Worm (Caenorhabditis elegans): Measurements from ENCODE around the gene srh-75.

srh-75 gene

ce11 chrV:11030675-11031074, 26.3 kb downstream of the srh-75 start:
- TF ChIP-seq egl-27 (tag; optimal IDR thresholded peaks at IDR 0.05) (no peak), irx-1 (tag; optimal IDR thresholded peaks at IDR 0.05) (no peak), lsy-2 (tag; optimal IDR thresholded peaks at IDR 0.05) (no peak), tbx-2 (tag; optimal IDR thresholded peaks at IDR 0.05) (no peak)

ce11 chrV:11029309-11029708, 27.6 kb downstream of the srh-75 start:
- TF ChIP-seq ets-5 (GFP tag; IDR thresholded peaks at IDR 0.05) (no peak), tbx-2 (tag; optimal IDR thresholded peaks at IDR 0.05) (peak; percentile 80), ceh-82 (tag; optimal IDR thresholded peaks at IDR 0.05) (peak; percentile 14 to 53 (median 18)), zag-1 (tag; optimal IDR thresholded peaks at IDR 0.05) (no peak), xbp-1 (tag; optimal IDR thresholded peaks at IDR 0.05) (peak; percentile 80), jun-1 (tag; optimal IDR thresholded peaks at IDR 0.05) (peak; percentile 53), blmp-1 (tag; optimal IDR thresholded peaks at IDR 0.05) (peak; percentile 67), nhr-84 (tag; optimal IDR thresholded peaks at IDR 0.05) (no peak), skn-1 (tag; optimal IDR thresholded peaks at IDR 0.05) (peak; percentile 45), hpl-2 (GFP tag; optimal IDR thresholded peaks at IDR 0.05) (no peak), nhr-20 (tag; optimal IDR thresholded peaks at IDR 0.05) (peak; percentile 81), lin-39 (tag; optimal IDR thresholded peaks at IDR 0.05) (peak; percentile 0), unc-130 (tag; optimal IDR thresholded peaks at IDR 0.05) (peak; percentile 30), nhr-71 (tag; optimal IDR thresholded peaks at IDR 0.05) (peak; percentile 83), fos-1 (tag; optimal IDR thresholded peaks at IDR 0.05) (peak; percentile 16), nhr-85 (tag) (peak; percentile 94), elt-2 (tag; optimal IDR thresholded peaks at IDR 0.05) (peak; percentile 63), aly-2 (tag; optimal IDR thresholded peaks at IDR 0.05) (no peak), mdl-1 (tag; optimal IDR thresholded peaks at IDR 0.05) (peak in 1 of 2 experiments; percentile 28), snpc-4 (tag; optimal IDR thresholded peaks at IDR 0.05) (peak; percentile 22), efl-3 (GFP tag; optimal IDR thresholded peaks at IDR 0.05) (no peak), fkh-10 (GFP tag; optimal IDR thresholded peaks at IDR 0.05) (no peak), tlp-1 (tag; optimal IDR thresholded peaks at IDR 0.05) (no peak), dpl-1 (GFP tag; optimal IDR thresholded peaks at IDR 0.05) (peak; percentile 90 to 93 (median 93)), nhr-11 (tag; optimal IDR thresholded peaks at IDR 0.05) (no peak), isw-1 (GFP tag; IDR thresholded peaks at IDR 0.05) (peak; percentile 53), sox-4 (tag; optimal IDR thresholded peaks at IDR 0.05) (peak; percentile 74), egl-27 (tag; optimal IDR thresholded peaks at IDR 0.05) (no peak), irx-1 (tag; optimal IDR thresholded peaks at IDR 0.05) (peak; percentile 86), mep-1 (tag; optimal IDR thresholded peaks at IDR 0.05) (peak; percentile 59), nhr-19 (GFP tag; conservative IDR thresholded peaks at IDR 0.05) (peak; percentile 72), swsn-7 (tag; optimal IDR thresholded peaks at IDR 0.05) (peak; percentile 59), ceh-63 (GFP tag; optimal IDR thresholded peaks at IDR 0.05) (no peak), pax-3 (tag; optimal IDR thresholded peaks at IDR 0.05) (peak; percentile 80), pag-3 (tag; optimal IDR thresholded peaks at IDR 0.05; ENCODE audit: borderline replicate concordance, insufficient read depth) (no peak), unc-62 (GFP tag; optimal IDR thresholded peaks at IDR 0.05) (no peak), unc-30 (tag; optimal IDR thresholded peaks at IDR 0.05) (no peak), F16B12.6 (tag; optimal IDR thresholded peaks at IDR 0.05) (peak; percentile 12), mef-2 (tag; optimal IDR thresholded peaks at IDR 0.05) (no peak), lin-15B (tag; optimal IDR thresholded peaks at IDR 0.05) (peak; percentile 60), ztf-4 (tag; optimal IDR thresholded peaks at IDR 0.05) (no peak), mab-9 (GFP tag; IDR thresholded peaks at IDR 0.05) (0 out of 2 replicates have a peak, but pooled peaks have one; percentile 48), ces-1 (GFP tag; optimal IDR thresholded peaks at IDR 0.05) (no peak), C34B4.2 (tag; optimal IDR thresholded peaks at IDR 0.05) (no peak), Y116A8C.19 (tag; optimal IDR thresholded peaks at IDR 0.05; ENCODE audit: borderline replicate concordance) (peak; percentile 56), zip-4 (GFP tag; optimal IDR thresholded peaks at IDR 0.05) (peak; percentile 11), fkh-4 (tag; optimal IDR thresholded peaks at IDR 0.05; ENCODE audit: borderline replicate concordance) (peak; percentile 87), nhr-77 (tag; optimal IDR thresholded peaks at IDR 0.05) (no peak), hlh-17 (GFP tag; optimal IDR thresholded peaks at IDR 0.05; ENCODE audit: borderline replicate concordance) (no peak), ama-1 (optimal IDR thresholded peaks at IDR 0.05) (no peak)
